Fruit fly (Drosophila melanogaster) whole organism, embryonic: Measurements from ENCODE around the gene MRG15.
A peak's percentile ranks its signal among the peaks of the same experiment; 100 is the strongest.

Source experiments
- ATbp ChIP-seq: fragments of 200-800 bp; sonication (Bioruptor generic); optimal IDR thresholded peaks from 2 replicates; lab custom pipeline; 2017; ENCODE audit warnings: missing biosample characterization, mild to moderate bottlenecking, missing genetic modification characterization, missing genetic modification reagents
- Aef1 ChIP-seq: fragments of 200-800 bp; sonication (Bioruptor generic); IDR thresholded peaks from 3 replicates; pipeline ENCODE4 v1.3.6; 2022; ENCODE audit warnings: missing biosample characterization, missing genetic modification characterization
- CG10366 ChIP-seq: fragments of 200-800 bp; sonication (Bioruptor generic); IDR thresholded peaks from 2 replicates; pipeline ENCODE4 v1.3.6; 2022; ENCODE audit warnings: missing biosample characterization, missing genetic modification characterization
- CG1602 ChIP-seq: fragments of 200-800 bp; sonication (Bioruptor generic); optimal IDR thresholded peaks from 3 replicates; lab custom pipeline; 2016; ENCODE audit warnings: missing biosample characterization, missing genetic modification characterization
- CG17361 ChIP-seq: fragments of 200-800 bp; sonication (Bioruptor generic); IDR thresholded peaks from 3 replicates; pipeline ENCODE4 v1.3.6; 2022; ENCODE audit warnings: missing biosample characterization, missing genetic modification characterization
- CG17802 ChIP-seq: fragments of 200-800 bp; sonication (Bioruptor generic); optimal IDR thresholded peaks from 2 replicates; lab custom pipeline; 2018; ENCODE audit warnings: missing biosample characterization, mild to moderate bottlenecking, missing genetic modification characterization, moderate library complexity
- CG2129 ChIP-seq: fragments of 200-800 bp; sonication (Bioruptor generic); IDR thresholded peaks from 2 replicates; pipeline ENCODE4 v1.3.6; 2022; ENCODE audit warnings: missing biosample characterization, missing genetic modification characterization; ENCODE audit not compliant: partially characterized antibody
- CG2875 ChIP-seq: fragments of 200-800 bp; sonication (Bioruptor generic); optimal IDR thresholded peaks from 2 replicates; lab custom pipeline; 2017; ENCODE audit warnings: missing biosample characterization, mild to moderate bottlenecking, missing genetic modification characterization, missing genetic modification reagents
- CG3065 ChIP-seq: fragments of 200-800 bp; sonication (Bioruptor generic); optimal IDR thresholded peaks from 2 replicates; lab custom pipeline; 2016; ENCODE audit warnings: missing biosample characterization, missing genetic modification characterization
- CG34224 ChIP-seq: fragments of 200-800 bp; sonication (Bioruptor generic); IDR thresholded peaks from 3 replicates; pipeline ENCODE4 v1.3.6; 2022; ENCODE audit warnings: missing biosample characterization, missing genetic modification characterization; ENCODE audit not compliant: partially characterized antibody
- CG34422 ChIP-seq: fragments of 200-800 bp; sonication (Bioruptor generic); IDR thresholded peaks from 3 replicates; pipeline ENCODE4 v1.3.6; 2022; ENCODE audit warnings: missing biosample characterization, missing genetic modification characterization
- CG4617 ChIP-seq: fragments of 200-800 bp; sonication (Bioruptor generic); optimal IDR thresholded peaks from 3 replicates; lab custom pipeline; 2016; ENCODE audit warnings: missing biosample characterization, missing genetic modification characterization, borderline replicate concordance
- CG4820 ChIP-seq: fragments of 200-800 bp; sonication (Bioruptor generic); optimal IDR thresholded peaks from 3 replicates; lab custom pipeline; 2016; ENCODE audit warnings: missing biosample characterization, missing genetic modification characterization
- CG6813 ChIP-seq: fragments of 200-800 bp; sonication (Bioruptor generic); optimal IDR thresholded peaks from 2 replicates; lab custom pipeline; 2017; ENCODE audit warnings: missing biosample characterization, missing genetic modification characterization, mild to moderate bottlenecking, moderate library complexity, missing genetic modification reagents
- CG7987 ChIP-seq: fragments of 200-800 bp; sonication (Bioruptor generic); optimal IDR thresholded peaks from 2 replicates; lab custom pipeline; 2018; ENCODE audit warnings: missing biosample characterization, mild to moderate bottlenecking, missing genetic modification characterization, moderate library complexity
- CG9437 ChIP-seq: fragments of 200-800 bp; sonication (Bioruptor generic); optimal IDR thresholded peaks from 2 replicates; lab custom pipeline; 2018; ENCODE audit warnings: missing biosample characterization, mild to moderate bottlenecking, missing genetic modification characterization
- CG9609 ChIP-seq: fragments of 200-800 bp; sonication (Bioruptor generic); optimal IDR thresholded peaks from 3 replicates; lab custom pipeline; 2016; ENCODE audit warnings: missing biosample characterization, missing genetic modification characterization
- CkIIα-i1 ChIP-seq: fragments of 200-800 bp; sonication (Bioruptor generic); IDR thresholded peaks from 2 replicates; pipeline ENCODE4 v1.3.6; 2022; ENCODE audit warnings: missing biosample characterization, missing genetic modification characterization
- Dfd ChIP-seq, 2 experiments: fragments of >200 bp; optimal IDR thresholded peaks; 2 replicates each; lab custom pipeline; 2017; ENCODE audit warnings: missing biosample characterization in 2 of 2, missing genetic modification characterization in 2 of 2
- Dll ChIP-seq: fragments of 200-800 bp; sonication (Bioruptor generic); IDR thresholded peaks from 4 replicates; pipeline ENCODE4 v1.3.6; 2022; ENCODE audit warnings: missing biosample characterization, missing genetic modification characterization; ENCODE audit not compliant: partially characterized antibody
- Fer2 ChIP-seq: fragments of 200-800 bp; sonication (Bioruptor generic); optimal IDR thresholded peaks from 2 replicates; lab custom pipeline; 2018; ENCODE audit warnings: missing biosample characterization, mild to moderate bottlenecking, missing genetic modification characterization, moderate library complexity
- GATAe ChIP-seq: fragments of 200-800 bp; sonication (Bioruptor generic); conservative IDR thresholded peaks from 2 replicates; pipeline ENCODE4 v1.3.6; 2022; ENCODE audit warnings: missing biosample characterization, missing genetic modification characterization
- HHEX ChIP-seq: fragments of 200-800 bp; sonication (Bioruptor generic); optimal IDR thresholded peaks from 3 replicates; lab custom pipeline; 2017; ENCODE audit warnings: missing biosample characterization, mild to moderate bottlenecking, missing genetic modification characterization, missing genetic modification reagents
- HLH3B ChIP-seq: fragments of 200-800 bp; sonication (Bioruptor generic); IDR thresholded peaks from 2 replicates; pipeline ENCODE4 v1.3.6; 2022; ENCODE audit warnings: missing biosample characterization, missing genetic modification characterization
- HLH4C ChIP-seq: fragments of 200-800 bp; sonication (Bioruptor generic); IDR thresholded peaks from 3 replicates; pipeline ENCODE4 v1.3.6; 2022; ENCODE audit warnings: missing biosample characterization, missing genetic modification characterization; ENCODE audit not compliant: partially characterized antibody
- Hmr ChIP-seq: fragments of 200-800 bp; sonication (Bioruptor generic); optimal IDR thresholded peaks from 3 replicates; lab custom pipeline; 2017; ENCODE audit warnings: mild to moderate bottlenecking, missing biosample characterization, missing genetic modification reagents, missing genetic modification characterization
- Kr ChIP-seq: fragments of 200-800 bp; sonication (Bioruptor generic); optimal IDR thresholded peaks from 2 replicates; lab custom pipeline; 2017; ENCODE audit warnings: missing biosample characterization, mild to moderate bottlenecking, missing genetic modification characterization
- Nf-YA ChIP-seq: fragments of 200-800 bp; sonication (Bioruptor generic); IDR thresholded peaks from 2 replicates; pipeline ENCODE4 v1.3.6; 2022; ENCODE audit warnings: missing biosample characterization, missing genetic modification characterization
- Ptx1 ChIP-seq: fragments of 200-800 bp; sonication (Bioruptor generic); IDR thresholded peaks from 2 replicates; pipeline ENCODE4 v1.3.6; 2022; ENCODE audit warnings: missing biosample characterization, missing genetic modification characterization
- Rx ChIP-seq: fragments of 200-800 bp; sonication (Bioruptor generic); IDR thresholded peaks from 2 replicates; pipeline ENCODE4 v1.3.6; 2022; ENCODE audit warnings: missing biosample characterization, missing genetic modification characterization
- Spps ChIP-seq: fragments of 200-800 bp; sonication (Bioruptor generic); optimal IDR thresholded peaks from 2 replicates; lab custom pipeline; 2018; ENCODE audit warnings: missing biosample characterization, mild to moderate bottlenecking, missing genetic modification characterization
- Sry-δ ChIP-seq: fragments of 200-800 bp; sonication (Bioruptor generic); optimal IDR thresholded peaks from 2 replicates; lab custom pipeline; 2016; ENCODE audit warnings: missing biosample characterization, missing genetic modification characterization
- crp ChIP-seq, 2 experiments: fragments of 200-800 bp; sonication (Bioruptor generic); optimal IDR thresholded peaks; 2 replicates in 1 of 2; 3 replicates in 1 of 2; lab custom pipeline; 2017; ENCODE audit warnings: missing biosample characterization in 2 of 2, missing genetic modification characterization in 2 of 2, mild to moderate bottlenecking in 1 of 2, moderate library complexity in 1 of 2
- danr ChIP-seq: fragments of 200-800 bp; sonication (Bioruptor generic); IDR thresholded peaks from 2 replicates; pipeline ENCODE4 v1.3.6; 2022; ENCODE audit warnings: missing biosample characterization, missing genetic modification characterization
- exex ChIP-seq: fragments of 200-800 bp; sonication (Bioruptor generic); optimal IDR thresholded peaks from 4 replicates; lab custom pipeline; 2018; ENCODE audit warnings: missing biosample characterization, mild to moderate bottlenecking, missing genetic modification characterization, moderate library complexity
- hbn ChIP-seq: fragments of 200-800 bp; sonication (Bioruptor generic); IDR thresholded peaks from 2 replicates; pipeline ENCODE4 v1.3.6; 2022; ENCODE audit warnings: missing biosample characterization, missing genetic modification characterization; ENCODE audit not compliant: partially characterized antibody
- insv ChIP-seq, 2 experiments: fragments of 200-800 bp; sonication (Bioruptor generic); optimal IDR thresholded peaks; 3 replicates each; lab custom pipeline; 2016 to 2018; ENCODE audit warnings: missing biosample characterization in 2 of 2, missing genetic modification characterization in 2 of 2
- jumu ChIP-seq: fragments of 200-800 bp; sonication (Bioruptor generic); optimal IDR thresholded peaks from 3 replicates; lab custom pipeline; 2016; ENCODE audit warnings: missing biosample characterization, missing genetic modification characterization
- org-1 ChIP-seq: fragments of 200-800 bp; sonication (Bioruptor generic); optimal IDR thresholded peaks from 2 replicates; lab custom pipeline; 2017; ENCODE audit warnings: missing biosample characterization, missing genetic modification characterization
- sd ChIP-seq: fragments of 200-800 bp; sonication (Bioruptor generic); optimal IDR thresholded peaks from 3 replicates; lab custom pipeline; 2018; ENCODE audit warnings: missing biosample characterization, mild to moderate bottlenecking, missing genetic modification characterization, moderate library complexity
- slp2 ChIP-seq: fragments of 200-800 bp; sonication (Bioruptor generic); optimal IDR thresholded peaks from 2 replicates; lab custom pipeline; 2016; ENCODE audit warnings: missing biosample characterization, missing genetic modification characterization
- sqz ChIP-seq: fragments of 200-800 bp; sonication (Bioruptor generic); optimal IDR thresholded peaks from 3 replicates; lab custom pipeline; 2018; ENCODE audit warnings: missing biosample characterization, mild to moderate bottlenecking, missing genetic modification characterization
- tin ChIP-seq: fragments of 200-800 bp; sonication (Bioruptor generic); optimal IDR thresholded peaks from 3 replicates; lab custom pipeline; 2016; ENCODE audit warnings: missing biosample characterization, missing genetic modification characterization
- tna ChIP-seq: fragments of 200-800 bp; sonication (Bioruptor generic); IDR thresholded peaks from 2 replicates; pipeline ENCODE4 v1.3.6; 2022; ENCODE audit warnings: missing biosample characterization, missing genetic modification characterization; ENCODE audit not compliant: partially characterized antibody
- vvl ChIP-seq: fragments of 200-800 bp; sonication (Bioruptor generic); IDR thresholded peaks from 2 replicates; pipeline ENCODE4 v1.3.6; 2022; ENCODE audit warnings: missing biosample characterization, missing genetic modification characterization

MRG15 gene

dm6 chr3R:15316326-15316725, 38.4 kb upstream of the MRG15 start, which contains the start of gene CG14866 (continued):
- TF ChIP-seq org-1 (no peak), CG34224 (no peak), CG2129 (GFP tag; lab: Robert Waterston, UW) (no peak), ATbp (GFP tag; lab: Kevin White, UChicago) (no peak), HHEX (GFP tag; lab: Kevin White, UChicago) (no peak), HLH4C (GFP tag; lab: Robert Waterston, UW) (0 out of 3 replicates have a peak, but pooled peaks have one; percentile 29), CG10366 (GFP tag; lab: Robert Waterston, UW) (no peak), CG4617 (GFP tag; lab: Kevin White, UChicago) (no peak), sd (tag; lab: Kevin White, UChicago) (no peak), insv (GFP tag; optimal IDR thresholded peaks at IDR 0.05; lab: Kevin White, UChicago) (no peak), CG9609 (GFP tag; lab: Kevin White, UChicago) (no peak), tna (GFP tag; lab: Robert Waterston, UW) (no peak), Dll (GFP tag; lab: Robert Waterston, UW) (no peak), Rx (GFP tag; lab: Robert Waterston, UW) (no peak), GATAe (GFP tag; lab: Robert Waterston, UW) (no peak), Sry-δ (GFP tag; lab: Kevin White, UChicago) (no peak), exex (tag; lab: Kevin White, UChicago) (no peak), tin (no peak), crp (GFP tag; optimal IDR thresholded peaks at IDR 0.05; lab: Kevin White, UChicago) (no peak), vvl (GFP tag; lab: Robert Waterston, UW) (0 out of 2 replicates have a peak, but pooled peaks have one; percentile 13), Fer2 (tag; lab: Kevin White, UChicago) (no peak), HLH3B (GFP tag; lab: Robert Waterston, UW) (peak; percentile 8; the same call in 1 of the 2 replicates), CG6813 (no peak), hbn (GFP tag; lab: Robert Waterston, UW) (no peak), Spps (tag; lab: Kevin White, UChicago) (no peak), Ptx1 (no peak), danr (GFP tag; lab: Robert Waterston, UW) (no peak), sqz (GFP tag; lab: Kevin White, UChicago) (no peak), CG17361 (no peak), jumu (GFP tag; lab: Kevin White, UChicago) (no peak), CG34422 (GFP tag; lab: Robert Waterston, UW) (peak; percentile 29; the same call in 1 of the 3 replicates), Kr (GFP tag; lab: Kevin White, UChicago) (no peak), Dfd (GFP tag; optimal IDR thresholded peaks at IDR 0.05; lab: Kevin White, UChicago) (no peak), CG17802 (tag; lab: Kevin White, UChicago) (no peak), Nf-YA (GFP tag; lab: Robert Waterston, UW) (0 out of 2 replicates have a peak, but pooled peaks have one; percentile 7), CG2875 (GFP tag; lab: Kevin White, UChicago) (no peak), Hmr (GFP tag; lab: Kevin White, UChicago) (no peak), CG3065 (GFP tag; lab: Kevin White, UChicago) (no peak), CG4820 (GFP tag; lab: Kevin White, UChicago) (no peak), slp2 (GFP tag; lab: Kevin White, UChicago) (no peak), Aef1 (GFP tag; lab: Robert Waterston, UW) (no peak), CG9437 (GFP tag; lab: Kevin White, UChicago) (no peak), CkIIα-i1 (no peak), CG7987 (GFP tag; lab: Kevin White, UChicago) (no peak), CG1602 (GFP tag; lab: Kevin White, UChicago) (no peak)
